Worm (Caenorhabditis elegans) whole organism, L3 larva: ENCODE results near the gene nspb-7.

Source experiments
- ama-1 ChIP-seq: fragments of 150-350 bp; optimal IDR thresholded peaks from 2 replicates; lab custom pipeline; 2018
- elt-2 ChIP-seq: sonication (generic microtip); optimal IDR thresholded peaks from 2 replicates; lab custom pipeline; 2016; ENCODE audit warnings: missing genetic modification reagents, mild to moderate bottlenecking, missing genetic modification characterization, missing compliant biosample characterization

- no peak for TF ChIP-seq ama-1 (lab: Kevin White, UChicago)
- TF ChIP-seq elt-2 (tag; lab: Kevin White, UChicago) = no peak
These were observed 26.1 kb downstream of the nspb-7 start for ce11 chrII:14604261-14604660.
